Worm (Caenorhabditis elegans): ENCODE measurements around the gene F09E5.7.

ce11 chrII:5340672-5341568, 11.0 kb upstream of the F09E5.7 start:
- TF ChIP-seq W03F9.2 (tag; optimal IDR thresholded peaks at IDR 0.05) (no peak), dao-5 (tag; optimal IDR thresholded peaks at IDR 0.05) (no peak)
